Worm (Caenorhabditis elegans): ENCODE results near the gene K10G4.3.

Gene K10G4.3

ce11 chrV:17225389-17225788 lies 39.4 kb downstream of the K10G4.3 start, which contains the start of gene scl-25:
Gene scl-25 (plus strand): TSS chrV:17225689.
- TF ChIP-seq ztf-29 (GFP tag; IDR thresholded peaks at IDR 0.05) (no peak), ztf-23 (GFP tag; IDR thresholded peaks at IDR 0.05) (no peak), T22C8.4 (GFP tag; IDR thresholded peaks at IDR 0.05) (no peak), klf-2 (GFP tag; conservative IDR thresholded peaks at IDR 0.05) (no peak), med-1 (GFP tag; optimal IDR thresholded peaks at IDR 0.05; ENCODE audit: insufficient read depth) (no peak), cog-1 (tag; optimal IDR thresholded peaks at IDR 0.05) (no peak), tab-1 (GFP tag; IDR thresholded peaks at IDR 0.05) (no peak), flt-1 (GFP tag; IDR thresholded peaks at IDR 0.05) (no peak), ref-1 (GFP tag; conservative IDR thresholded peaks at IDR 0.05) (no peak)

DNA sequence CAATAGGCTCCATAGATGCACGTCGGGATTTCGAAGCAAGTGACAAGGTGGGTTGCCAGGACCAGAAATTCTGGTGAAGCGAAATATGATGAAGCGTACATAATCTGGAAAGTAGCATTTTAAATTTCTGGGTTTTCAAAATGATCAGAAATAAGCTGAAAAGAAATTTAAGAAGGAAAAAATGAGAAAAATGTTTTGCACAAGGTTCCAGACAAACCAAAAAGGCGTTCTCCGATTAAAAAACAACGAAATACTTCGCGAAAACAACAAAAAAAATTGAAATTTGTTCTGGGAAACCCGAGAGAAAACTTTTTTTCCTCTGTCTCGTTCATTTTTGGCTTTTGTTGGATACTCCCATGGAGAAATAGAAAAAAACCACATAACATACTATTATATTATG lies 41.5 kb downstream of the K10G4.3 start, which contains the start of gene srh-252:
Gene srh-252 (minus strand): TSS at position 101 of the 400 bp plus-strand sequence.
- TF ChIP-seq ref-1 (GFP tag; conservative IDR thresholded peaks at IDR 0.05) = no peak
- no peak for TF ChIP-seq med-1 (GFP tag; optimal IDR thresholded peaks at IDR 0.05; ENCODE audit: insufficient read depth)
- no peak for TF ChIP-seq tab-1 (GFP tag; IDR thresholded peaks at IDR 0.05)
- TF ChIP-seq ztf-23 (GFP tag; IDR thresholded peaks at IDR 0.05) = no peak
- no peak for TF ChIP-seq cog-1 (tag; optimal IDR thresholded peaks at IDR 0.05)
- TF ChIP-seq T22C8.4 (GFP tag; IDR thresholded peaks at IDR 0.05) = no peak
- no peak for TF ChIP-seq klf-2 (GFP tag; conservative IDR thresholded peaks at IDR 0.05)
- no peak for TF ChIP-seq ztf-29 (GFP tag; IDR thresholded peaks at IDR 0.05)

ce11 chrV:17220345-17220744 lies 44.4 kb downstream of the K10G4.3 start, which contains the start of gene srh-109:
Gene srh-109 (minus strand): TSS chrV:17220445.
- no peak for TF ChIP-seq ref-1 (GFP tag; conservative IDR thresholded peaks at IDR 0.05)
- TF ChIP-seq flt-1 (GFP tag; IDR thresholded peaks at IDR 0.05) = no peak
- TF ChIP-seq klf-2 (GFP tag; conservative IDR thresholded peaks at IDR 0.05) = no peak
- no peak for TF ChIP-seq ztf-29 (GFP tag; IDR thresholded peaks at IDR 0.05)
- TF ChIP-seq med-1 (GFP tag; optimal IDR thresholded peaks at IDR 0.05; ENCODE audit: insufficient read depth) = no peak
- TF ChIP-seq T22C8.4 (GFP tag; IDR thresholded peaks at IDR 0.05) = no peak
- no peak for TF ChIP-seq tab-1 (GFP tag; IDR thresholded peaks at IDR 0.05)
- no peak for TF ChIP-seq cog-1 (tag; optimal IDR thresholded peaks at IDR 0.05)
- TF ChIP-seq ztf-23 (GFP tag; IDR thresholded peaks at IDR 0.05) = no peak

ce11 chrV:17217690-17218089 lies 47.1 kb downstream of the K10G4.3 start, which contains the start of gene srbc-62:
Gene srbc-62 (plus strand): TSS chrV:17217990.
- TF ChIP-seq med-1 (GFP tag; optimal IDR thresholded peaks at IDR 0.05; ENCODE audit: insufficient read depth) (no peak), klf-2 (GFP tag; conservative IDR thresholded peaks at IDR 0.05) (no peak), tab-1 (GFP tag; IDR thresholded peaks at IDR 0.05) (no peak), ztf-23 (GFP tag; IDR thresholded peaks at IDR 0.05) (no peak), flt-1 (GFP tag; IDR thresholded peaks at IDR 0.05) (no peak), T22C8.4 (GFP tag; IDR thresholded peaks at IDR 0.05) (no peak), cog-1 (tag; optimal IDR thresholded peaks at IDR 0.05) (no peak), ztf-29 (GFP tag; IDR thresholded peaks at IDR 0.05) (no peak), ref-1 (GFP tag; conservative IDR thresholded peaks at IDR 0.05) (no peak)

DNA sequence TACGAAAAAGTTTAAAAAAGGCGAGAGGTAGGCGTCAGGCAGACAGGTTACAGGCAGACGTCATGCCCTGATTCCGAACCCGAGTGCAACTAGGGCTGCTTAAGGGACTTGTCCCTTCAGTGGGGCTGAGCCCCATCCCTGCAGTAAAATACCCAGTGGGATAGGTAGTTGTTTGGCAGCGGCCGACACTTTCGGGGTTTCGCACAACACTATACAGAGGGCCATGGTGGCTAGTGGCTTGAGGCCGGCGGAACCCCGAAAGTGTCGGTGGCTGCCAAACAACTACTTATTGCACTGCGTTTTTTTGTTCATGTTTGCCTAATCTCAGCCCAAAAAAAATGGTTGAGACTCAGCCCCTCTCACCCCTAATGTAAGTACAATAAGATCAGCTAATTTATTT lies 49.2 kb downstream of the K10G4.3 start:
- no peak for TF ChIP-seq cog-1 (tag; optimal IDR thresholded peaks at IDR 0.05)

All from whole organism, midembryonic.